Worm (Caenorhabditis elegans): ENCODE data around the gene gsnl-1.

- no peak for TF ChIP-seq him-1 (tag; optimal IDR thresholded peaks at IDR 0.05)
- TF ChIP-seq dao-5 (tag; optimal IDR thresholded peaks at IDR 0.05): no peak
These were observed 2.5 kb downstream of the gsnl-1 start for ce11 chrV:9499295-9499694.

Measured in whole organism, L4/young adult.